Worm (Caenorhabditis elegans): ENCODE data around the gene acl-4.

DNA sequence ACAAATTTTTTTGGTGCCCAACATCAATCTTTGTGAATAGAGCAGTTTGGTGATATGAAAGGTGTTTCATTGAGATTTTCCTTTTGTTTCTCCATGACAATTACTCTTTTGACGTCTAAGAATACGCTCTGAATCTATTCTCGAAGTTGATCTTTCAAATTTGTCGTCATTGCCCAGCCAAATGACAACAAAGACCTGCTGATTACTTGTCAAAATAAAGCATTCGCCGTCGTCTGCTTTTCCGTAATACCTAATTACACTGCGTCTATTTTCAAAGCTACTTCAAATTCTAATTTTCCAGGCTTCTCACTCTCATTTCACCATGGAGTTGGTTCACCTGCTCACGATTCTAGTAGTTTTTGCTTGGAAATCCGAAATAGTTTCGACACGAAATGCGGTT lies 35.1 kb upstream of the acl-4 start, which contains the start of gene F53B1.3:
- no peak for TF ChIP-seq rec-8 (tag; optimal IDR thresholded peaks at IDR 0.05)
- no peak for TF ChIP-seq snpc-1.3 (tag; optimal IDR thresholded peaks at IDR 0.05; ENCODE audit: insufficient read depth)
- no peak for TF ChIP-seq unc-130 (GFP tag; optimal IDR thresholded peaks at IDR 0.05)
- no peak for TF ChIP-seq K11D2.4 (GFP tag; IDR thresholded peaks at IDR 0.05)
- no peak for TF ChIP-seq cebp-2 (GFP tag; IDR thresholded peaks at IDR 0.05)
- TF ChIP-seq lin-35 (GFP tag; optimal IDR thresholded peaks at IDR 0.05), result no peak
- TF ChIP-seq aptf-2 (GFP tag; conservative IDR thresholded peaks at IDR 0.05), result no peak
- TF ChIP-seq madf-3 (GFP tag; IDR thresholded peaks at IDR 0.05), result no peak

Data from whole organism, young adult.